Fruit fly (Drosophila melanogaster) whole organism, embryonic: Measurements from ENCODE around the gene CG14340.

Experiments
- Ada2b ChIP-seq: fragments of 200-800 bp; sonication (Bioruptor generic); IDR thresholded peaks from 2 replicates; pipeline ENCODE4 v1.3.6; 2022; ENCODE audit warnings: missing biosample characterization, missing genetic modification characterization
- Asciz ChIP-seq: fragments of 200-800 bp; sonication (Bioruptor generic); optimal IDR thresholded peaks from 2 replicates; lab custom pipeline; 2017; ENCODE audit warnings: missing biosample characterization, mild to moderate bottlenecking, missing genetic modification characterization, missing genetic modification reagents
- Atf-2 ChIP-seq: fragments of 200-800 bp; sonication (Bioruptor generic); optimal IDR thresholded peaks from 2 replicates; lab custom pipeline; 2016; ENCODE audit warnings: missing biosample characterization, missing genetic modification characterization
- Atf6 ChIP-seq: fragments of 200-800 bp; sonication (Bioruptor generic); IDR thresholded peaks from 2 replicates; pipeline ENCODE4 v1.3.6; 2022; ENCODE audit warnings: missing biosample characterization, missing genetic modification characterization
- CG10267 ChIP-seq: fragments of 200-800 bp; sonication (Bioruptor generic); optimal IDR thresholded peaks from 2 replicates; lab custom pipeline; 2018; ENCODE audit warnings: missing biosample characterization, mild to moderate bottlenecking, missing genetic modification characterization, moderate library complexity
- CG14441 ChIP-seq: fragments of 200-800 bp; sonication (Bioruptor generic); IDR thresholded peaks from 2 replicates; pipeline ENCODE4 v1.3.6; 2022; ENCODE audit warnings: missing biosample characterization, missing genetic modification characterization
- CG15011 ChIP-seq: fragments of 200-800 bp; sonication (Bioruptor generic); optimal IDR thresholded peaks from 3 replicates; lab custom pipeline; 2018; ENCODE audit warnings: missing biosample characterization, mild to moderate bottlenecking, missing genetic modification characterization
- CG16813 ChIP-seq: fragments of 200-800 bp; sonication (Bioruptor generic); IDR thresholded peaks from 3 replicates; pipeline ENCODE4 v1.3.6; 2022; ENCODE audit warnings: missing biosample characterization, missing genetic modification characterization; ENCODE audit not compliant: partially characterized antibody
- CG18764 ChIP-seq: fragments of 200-800 bp; sonication (Bioruptor generic); optimal IDR thresholded peaks from 3 replicates; lab custom pipeline; 2016; ENCODE audit warnings: missing biosample characterization, missing genetic modification characterization
- CG3065 ChIP-seq: fragments of 200-800 bp; sonication (Bioruptor generic); optimal IDR thresholded peaks from 2 replicates; lab custom pipeline; 2016; ENCODE audit warnings: missing biosample characterization, missing genetic modification characterization
- CG4404 ChIP-seq: fragments of 200-800 bp; sonication (Bioruptor generic); IDR thresholded peaks from 2 replicates; pipeline ENCODE4 v1.3.6; 2022; ENCODE audit warnings: missing biosample characterization, missing genetic modification characterization
- CG7745 ChIP-seq: fragments of 200-800 bp; sonication (Bioruptor generic); optimal IDR thresholded peaks from 2 replicates; lab custom pipeline; 2018; ENCODE audit warnings: missing biosample characterization, mild to moderate bottlenecking, missing genetic modification characterization, moderate library complexity
- CG8290 ChIP-seq, 3 experiments: fragments of 200-800 bp; sonication (Bioruptor generic); optimal IDR thresholded peaks; 2 replicates each; lab custom pipeline; 2016 to 2019; ENCODE audit warnings: missing biosample characterization in 3 of 3, missing genetic modification characterization in 3 of 3, mild to moderate bottlenecking in 2 of 3, moderate library complexity in 1 of 3
- CG9817 ChIP-seq: fragments of 200-800 bp; sonication (Bioruptor generic); optimal IDR thresholded peaks from 2 replicates; lab custom pipeline; 2018; ENCODE audit warnings: missing biosample characterization, mild to moderate bottlenecking, missing genetic modification characterization, moderate library complexity
- CrebB ChIP-seq: fragments of 200-800 bp; sonication (Bioruptor generic); optimal IDR thresholded peaks from 3 replicates; lab custom pipeline; 2018; ENCODE audit warnings: missing biosample characterization, mild to moderate bottlenecking, missing genetic modification characterization
- Dfd ChIP-seq, 2 experiments: fragments of >200 bp; optimal IDR thresholded peaks; 2 replicates each; lab custom pipeline; 2017; ENCODE audit warnings: missing biosample characterization in 2 of 2, missing genetic modification characterization in 2 of 2
- Dll ChIP-seq: fragments of 200-800 bp; sonication (Bioruptor generic); IDR thresholded peaks from 4 replicates; pipeline ENCODE4 v1.3.6; 2022; ENCODE audit warnings: missing biosample characterization, missing genetic modification characterization; ENCODE audit not compliant: partially characterized antibody
- Ets65A ChIP-seq: fragments of 200-800 bp; sonication (Bioruptor generic); peaks from one replicate; lab custom pipeline; 2016; ENCODE audit warnings: missing biosample characterization, missing genetic modification characterization
- H15 ChIP-seq: fragments of 200-800 bp; sonication (Bioruptor generic); IDR thresholded peaks from 3 replicates; pipeline ENCODE4 v1.3.6; 2022; ENCODE audit warnings: missing biosample characterization, missing genetic modification characterization
- Hand ChIP-seq: fragments of 200-800 bp; sonication (Bioruptor generic); optimal IDR thresholded peaks from 2 replicates; lab custom pipeline; 2017; ENCODE audit warnings: mild to moderate bottlenecking, missing biosample characterization, missing genetic modification reagents, missing genetic modification characterization
- Lim3 ChIP-seq: fragments of 200-800 bp; sonication (Bioruptor generic); IDR thresholded peaks from 2 replicates; pipeline ENCODE4 v1.3.6; 2022; ENCODE audit warnings: missing biosample characterization, missing genetic modification characterization
- NC2α ChIP-seq: fragments of 200-800 bp; sonication (Bioruptor generic); optimal IDR thresholded peaks from 2 replicates; lab custom pipeline; 2016; ENCODE audit warnings: missing biosample characterization, missing genetic modification characterization
- NC2β ChIP-seq: fragments of 200-800 bp; sonication (Bioruptor generic); optimal IDR thresholded peaks from 2 replicates; lab custom pipeline; 2016; ENCODE audit warnings: missing biosample characterization, missing genetic modification characterization
- Scr ChIP-seq: fragments of 200-800 bp; sonication (Bioruptor generic); IDR thresholded peaks from 2 replicates; pipeline ENCODE4 v1.3.6; 2022; ENCODE audit warnings: missing biosample characterization, missing genetic modification characterization; ENCODE audit not compliant: partially characterized antibody
- Usf ChIP-seq: fragments of 200-800 bp; sonication (Bioruptor generic); optimal IDR thresholded peaks from 2 replicates; lab custom pipeline; 2017; ENCODE audit warnings: missing genotype, missing biosample characterization, missing genetic modification characterization
- Xrp1 ChIP-seq: fragments of 200-800 bp; sonication (Bioruptor generic); IDR thresholded peaks from 2 replicates; pipeline ENCODE4 v1.3.6; 2022; ENCODE audit warnings: missing biosample characterization, missing genetic modification characterization
- chm ChIP-seq: fragments of 200-800 bp; sonication (Bioruptor generic); IDR thresholded peaks from 2 replicates; pipeline ENCODE4 v1.3.6; 2022; ENCODE audit warnings: missing biosample characterization, missing genetic modification characterization
- ci ChIP-seq: fragments of 200-800 bp; sonication (Bioruptor generic); IDR thresholded peaks from 3 replicates; pipeline ENCODE4 v1.3.6; 2022; ENCODE audit warnings: missing biosample characterization, missing genetic modification characterization
- dmrt99B ChIP-seq: fragments of 200-800 bp; sonication (Bioruptor generic); optimal IDR thresholded peaks from 2 replicates; lab custom pipeline; 2018; ENCODE audit warnings: missing biosample characterization, mild to moderate bottlenecking, missing genetic modification characterization, moderate library complexity
- eve ChIP-seq, 2 experiments: fragments of >200 bp; optimal IDR thresholded peaks; 2 replicates each; lab custom pipeline; 2017; ENCODE audit warnings: missing biosample characterization in 2 of 2, missing genetic modification characterization in 2 of 2
- fd96Cb ChIP-seq: fragments of 200-800 bp; sonication (Bioruptor generic); optimal IDR thresholded peaks from 2 replicates; lab custom pipeline; 2018; ENCODE audit warnings: missing biosample characterization, mild to moderate bottlenecking, missing genetic modification characterization, moderate library complexity
- fru ChIP-seq: fragments of >200 bp; optimal IDR thresholded peaks from 2 replicates; lab custom pipeline; 2017
- gce ChIP-seq: fragments of 200-800 bp; sonication (Bioruptor generic); IDR thresholded peaks from 3 replicates; pipeline ENCODE4 v1.3.6; 2022; ENCODE audit warnings: missing biosample characterization, missing genetic modification characterization
- gfzf ChIP-seq: fragments of 200-800 bp; sonication (Bioruptor generic); optimal IDR thresholded peaks from 2 replicates; lab custom pipeline; 2016; ENCODE audit warnings: missing biosample characterization, mild to moderate bottlenecking, missing genetic modification characterization, moderate library complexity
- grau ChIP-seq: fragments of 200-800 bp; optimal IDR thresholded peaks from 3 replicates; lab custom pipeline; 2019; ENCODE audit warnings: missing biosample characterization, mild to moderate bottlenecking, missing genetic modification characterization, moderate library complexity
- ind ChIP-seq: fragments of 200-800 bp; sonication (Bioruptor generic); optimal IDR thresholded peaks from 3 replicates; lab custom pipeline; 2016; ENCODE audit warnings: missing biosample characterization, missing genetic modification characterization
- kah ChIP-seq: fragments of 200-800 bp; sonication (Bioruptor generic); optimal IDR thresholded peaks from 2 replicates; lab custom pipeline; 2018; ENCODE audit warnings: missing biosample characterization, mild to moderate bottlenecking, missing genetic modification characterization
- lilli ChIP-seq: fragments of 200-800 bp; sonication (Bioruptor generic); optimal IDR thresholded peaks from 3 replicates; lab custom pipeline; 2016; ENCODE audit warnings: missing biosample characterization, missing genetic modification characterization
- lov ChIP-seq, 2 experiments: fragments of 200-800 bp in 1 of 2; fragments of >200 bp in 1 of 2; sonication (Bioruptor generic) in 1 of 2; IDR thresholded peaks in 1 of 2; optimal IDR thresholded peaks in 1 of 2; 2 replicates in 1 of 2; 3 replicates in 1 of 2; pipeline versions ENCODE4 v1.3.6 to Lab custom; 2017 to 2022; ENCODE audit warnings: missing biosample characterization in 1 of 2, missing genetic modification characterization in 1 of 2
- nau ChIP-seq: fragments of 200-800 bp; sonication (Bioruptor generic); optimal IDR thresholded peaks from 3 replicates; lab custom pipeline; 2017; ENCODE audit warnings: missing biosample characterization, mild to moderate bottlenecking, missing genetic modification characterization, missing genetic modification reagents
- nerfin-2 ChIP-seq: fragments of 200-800 bp; sonication (Bioruptor generic); IDR thresholded peaks from 2 replicates; pipeline ENCODE4 v1.3.6; 2022; ENCODE audit warnings: missing biosample characterization, missing genetic modification characterization; ENCODE audit not compliant: partially characterized antibody
- odd ChIP-seq: fragments of 200-800 bp; sonication (Bioruptor generic); optimal IDR thresholded peaks from 2 replicates; lab custom pipeline; 2017; ENCODE audit warnings: missing biosample characterization, mild to moderate bottlenecking, missing genetic modification characterization
- peb ChIP-seq: fragments of 200-800 bp; sonication (Bioruptor generic); IDR thresholded peaks from 2 replicates; pipeline ENCODE4 v1.3.6; 2022; ENCODE audit warnings: missing biosample characterization, missing genetic modification characterization
- row ChIP-seq: fragments of 200-800 bp; sonication (Bioruptor generic); IDR thresholded peaks from 3 replicates; pipeline ENCODE4 v1.3.6; 2022; ENCODE audit warnings: missing biosample characterization, missing genetic modification characterization
- shn ChIP-seq: fragments of 200-800 bp; sonication (Bioruptor generic); optimal IDR thresholded peaks from 3 replicates; lab custom pipeline; 2016; ENCODE audit warnings: missing biosample characterization, missing genetic modification characterization
- sisA ChIP-seq: fragments of 200-800 bp; sonication (Bioruptor generic); IDR thresholded peaks from 2 replicates; pipeline ENCODE4 v1.3.6; 2022; ENCODE audit warnings: missing biosample characterization, missing genetic modification characterization
- sna ChIP-seq: fragments of 200-800 bp; sonication (Bioruptor generic); IDR thresholded peaks from 2 replicates; pipeline ENCODE4 v1.3.6; 2022; ENCODE audit warnings: missing biosample characterization, missing genetic modification characterization; ENCODE audit not compliant: partially characterized antibody
- tx ChIP-seq: fragments of 200-800 bp; sonication (Bioruptor generic); optimal IDR thresholded peaks from 2 replicates; lab custom pipeline; 2016; ENCODE audit warnings: missing biosample characterization, missing genetic modification characterization
- unc-4 ChIP-seq: fragments of 200-800 bp; sonication (Bioruptor generic); IDR thresholded peaks from 2 replicates; pipeline ENCODE4 v1.3.6; 2022; ENCODE audit warnings: missing biosample characterization, missing genetic modification characterization; ENCODE audit not compliant: partially characterized antibody
- yki ChIP-seq: fragments of >200 bp; optimal IDR thresholded peaks from 3 replicates; lab custom pipeline; 2018

Gene CG14340

dm6 chr2L:1108029-1108688 is 4.6 kb upstream of the CG14340 start, which contains the start of the genes PolrMT and CG14339 (continued):
- no peak for TF ChIP-seq Asciz (GFP tag; lab: Kevin White, UChicago)
- no peak for TF ChIP-seq NC2α (GFP tag; lab: Kevin White, UChicago)
- no peak for TF ChIP-seq unc-4
- no peak for TF ChIP-seq nerfin-2 (GFP tag; lab: Robert Waterston, UW)
- TF ChIP-seq Lim3 (GFP tag; lab: Robert Waterston, UW): no peak
- TF ChIP-seq odd (GFP tag; lab: Kevin White, UChicago): no peak
- peak; percentile 76 for TF ChIP-seq Ets65A (GFP tag; lab: Kevin White, UChicago)
- TF ChIP-seq CG4404 (GFP tag; lab: Robert Waterston, UW): no peak
- no peak for TF ChIP-seq Usf (GFP tag; lab: Kevin White, UChicago)
- TF ChIP-seq row: peak; percentile 66
- no peak for TF ChIP-seq Atf-2 (GFP tag; lab: Kevin White, UChicago)
- TF ChIP-seq CG10267 (tag; lab: Kevin White, UChicago): peak; percentile 43
- no peak for TF ChIP-seq H15
- peak; percentile 25 for TF ChIP-seq shn
- TF ChIP-seq Scr (GFP tag; lab: Robert Waterston, UW): no peak
- TF ChIP-seq fru (lab: Kevin White, UChicago): no peak
- TF ChIP-seq grau (tag; lab: Kevin White, UChicago): no peak
- TF ChIP-seq lilli: peak; percentile 40
- TF ChIP-seq dmrt99B (tag; lab: Kevin White, UChicago): no peak
- no peak for TF ChIP-seq kah (GFP tag; lab: Kevin White, UChicago)
- no peak for TF ChIP-seq lov (optimal IDR thresholded peaks at IDR 0.05; lab: Kevin White, UChicago)
- no peak for TF ChIP-seq lov (GFP tag; IDR thresholded peaks at IDR 0.05; lab: Robert Waterston, UW)
- peak; percentile 25 for TF ChIP-seq CG9817 (tag; lab: Kevin White, UChicago)
- 0 out of 3 replicates have a peak, but pooled peaks have one; percentile 15 for TF ChIP-seq ci
- TF ChIP-seq Hand (GFP tag; lab: Kevin White, UChicago): no peak
- TF ChIP-seq gfzf: peak; percentile 61
- no peak for TF ChIP-seq Atf6
- no peak for TF ChIP-seq peb
- TF ChIP-seq NC2β: peak; percentile 65
- no peak for TF ChIP-seq Dfd (GFP tag; optimal IDR thresholded peaks at IDR 0.05; lab: Kevin White, UChicago)
- no peak for TF ChIP-seq Ada2b (GFP tag; lab: Robert Waterston, UW)
- TF ChIP-seq sna (GFP tag; lab: Robert Waterston, UW): no peak; the same call in 1 of the 2 replicates
- no peak for TF ChIP-seq gce (GFP tag; lab: Robert Waterston, UW)
- no peak for TF ChIP-seq chm (GFP tag; lab: Robert Waterston, UW)
- no peak for TF ChIP-seq CG7745 (tag; lab: Kevin White, UChicago)
- TF ChIP-seq Xrp1 (GFP tag; lab: Robert Waterston, UW): 0 out of 2 replicates have a peak, but pooled peaks have one; percentile 15
- no peak for TF ChIP-seq CG3065 (GFP tag; lab: Kevin White, UChicago)
- no peak for TF ChIP-seq CG14441 (GFP tag; lab: Robert Waterston, UW)
- TF ChIP-seq CrebB (tag; lab: Kevin White, UChicago): no peak
- TF ChIP-seq fd96Cb (tag; lab: Kevin White, UChicago): no peak
- TF ChIP-seq CG18764: no peak
- TF ChIP-seq Dll (GFP tag; lab: Robert Waterston, UW): 0 out of 4 replicates have a peak, but pooled peaks have one; percentile 31
- TF ChIP-seq eve (GFP tag; optimal IDR thresholded peaks at IDR 0.05; lab: Kevin White, UChicago): no peak
- TF ChIP-seq yki (lab: Kevin White, UChicago): no peak
- TF ChIP-seq ind (GFP tag; lab: Kevin White, UChicago): no peak
- TF ChIP-seq CG15011 (GFP tag; lab: Kevin White, UChicago): no peak
- no peak for TF ChIP-seq sisA
- TF ChIP-seq CG8290 (GFP tag; optimal IDR thresholded peaks at IDR 0.05; lab: Kevin White, UChicago): no peak
- no peak for TF ChIP-seq CG8290 (tag; optimal IDR thresholded peaks at IDR 0.05; lab: Kevin White, UChicago)
- TF ChIP-seq nau (GFP tag; lab: Kevin White, UChicago): no peak
- TF ChIP-seq tx (GFP tag; lab: Kevin White, UChicago): peak; percentile 17
- peak; percentile 9; the same call in 2 of the 3 replicates for TF ChIP-seq CG16813 (GFP tag; lab: Robert Waterston, UW)
